Worm (Caenorhabditis elegans) whole organism, midembryonic: ENCODE results near the gene tars-1.

Experiments used
- T22C8.4 ChIP-seq: fragments of 200-800 bp; sonication (Bioruptor generic); IDR thresholded peaks from 2 replicates; pipeline ENCODE4 v1.3.6; 2022; ENCODE audit warnings: missing genetic modification characterization, missing compliant biosample characterization
- cog-1 ChIP-seq: sonication (generic microtip); optimal IDR thresholded peaks from 2 replicates; lab custom pipeline; 2016; ENCODE audit warnings: missing genetic modification characterization, missing compliant biosample characterization
- flt-1 ChIP-seq: fragments of 200-800 bp; sonication (Bioruptor generic); IDR thresholded peaks from 2 replicates; pipeline ENCODE4 v1.3.6; 2022; ENCODE audit warnings: missing genetic modification characterization, missing compliant biosample characterization
- klf-2 ChIP-seq: fragments of 200-800 bp; sonication (Bioruptor generic); conservative IDR thresholded peaks from 2 replicates; pipeline ENCODE4 v1.3.6; 2022; ENCODE audit warnings: missing genetic modification reagents, missing genetic modification characterization, missing compliant biosample characterization
- ref-1 ChIP-seq: fragments of 200-800 bp; sonication (Bioruptor generic); conservative IDR thresholded peaks from 2 replicates; pipeline ENCODE4 v1.3.6; 2022; ENCODE audit warnings: missing genetic modification reagents, missing genetic modification characterization, missing compliant biosample characterization
- tab-1 ChIP-seq: fragments of 200-800 bp; sonication (Bioruptor generic); IDR thresholded peaks from 2 replicates; pipeline ENCODE4 v1.3.6; 2022; ENCODE audit warnings: missing genetic modification characterization, missing compliant biosample characterization
- ztf-23 ChIP-seq: fragments of 200-800 bp; sonication (Bioruptor generic); IDR thresholded peaks from 2 replicates; pipeline ENCODE4 v1.3.6; 2022; ENCODE audit warnings: missing genetic modification reagents, missing genetic modification characterization, missing compliant biosample characterization
- ztf-29 ChIP-seq: fragments of 200-800 bp; sonication (Bioruptor generic); IDR thresholded peaks from 2 replicates; pipeline ENCODE4 v1.3.6; 2022; ENCODE audit warnings: missing genetic modification reagents, missing genetic modification characterization, missing compliant biosample characterization

- TF ChIP-seq ztf-23 (GFP tag; lab: Robert Waterston, UW) (no peak), T22C8.4 (GFP tag; lab: Robert Waterston, UW) (no peak), cog-1 (no peak), tab-1 (GFP tag; lab: Robert Waterston, UW) (no peak), ztf-29 (GFP tag; lab: Robert Waterston, UW) (no peak), flt-1 (GFP tag; lab: Robert Waterston, UW) (no peak), klf-2 (no peak), ref-1 (GFP tag; lab: Robert Waterston, UW) (no peak)
These were observed 36.6 kb downstream of the tars-1 start for ce11 chrII:11658854-11659253.
